Worm (Caenorhabditis elegans) whole organism, L1 larva: ENCODE data around the gene F44D12.19.

Experiments used
- Y116A8C.19 ChIP-seq: sonication (generic microtip); optimal IDR thresholded peaks from 2 replicates; lab custom pipeline; 2016; ENCODE audit warnings: missing compliant biosample characterization, missing genetic modification characterization, borderline replicate concordance
- ama-1 ChIP-seq: fragments of 150-350 bp; optimal IDR thresholded peaks from 2 replicates; lab custom pipeline; 2014
- blmp-1 ChIP-seq: fragments of 150-350 bp; optimal IDR thresholded peaks from 2 replicates; lab custom pipeline; 2014; ENCODE audit warnings: missing biosample characterization, missing genetic modification characterization
- dpl-1 ChIP-seq, 3 experiments: fragments of 150-350 bp in 2 of 3; sonication (generic microtip) in 1 of 3; optimal IDR thresholded peaks; 2 replicates each; lab custom pipeline; 2014 to 2017; ENCODE audit warnings: missing biosample characterization in 3 of 3, missing genetic modification characterization in 3 of 3, missing genetic modification reagents in 3 of 3
- egl-27 ChIP-seq, 2 experiments: fragments of 150-350 bp in 1 of 2; sonication (generic microtip); optimal IDR thresholded peaks; 3 replicates each; lab custom pipeline; 2017 to 2018; ENCODE audit warnings: missing biosample characterization in 2 of 2, missing genetic modification characterization in 2 of 2, missing genetic modification reagents in 2 of 2
- fkh-8 ChIP-seq: sonication (generic microtip); optimal IDR thresholded peaks from 2 replicates; lab custom pipeline; 2016; ENCODE audit warnings: mild to moderate bottlenecking, missing genetic modification characterization, missing compliant biosample characterization
- lin-13 ChIP-seq: fragments of 150-350 bp; optimal IDR thresholded peaks from 2 replicates; lab custom pipeline; 2014; ENCODE audit warnings: missing biosample characterization, missing genetic modification reagents, missing genetic modification characterization
- nhr-47 ChIP-seq: sonication (generic microtip); optimal IDR thresholded peaks from 2 replicates; lab custom pipeline; 2016; ENCODE audit warnings: mild to moderate bottlenecking, missing genetic modification characterization, moderate library complexity, missing compliant biosample characterization
- nhr-76 ChIP-seq: sonication (generic microtip); optimal IDR thresholded peaks from 2 replicates; lab custom pipeline; 2017; ENCODE audit warnings: missing biosample characterization, missing genetic modification characterization
- sup-37 ChIP-seq: fragments of 200-800 bp; sonication (Bioruptor generic); optimal IDR thresholded peaks from 2 replicates; lab custom pipeline; 2018; ENCODE audit warnings: mild to moderate bottlenecking, missing genetic modification characterization, missing compliant biosample characterization
- unc-62 ChIP-seq: fragments of 150-350 bp; optimal IDR thresholded peaks from 2 replicates; lab custom pipeline; 2014; ENCODE audit warnings: missing biosample characterization, missing genetic modification reagents, missing genetic modification characterization
- unc-86 ChIP-seq: sonication (generic microtip); optimal IDR thresholded peaks from 2 replicates; lab custom pipeline; 2016; ENCODE audit warnings: missing genetic modification characterization, missing compliant biosample characterization
- zag-1 ChIP-seq: fragments of 150-350 bp; optimal IDR thresholded peaks from 2 replicates; lab custom pipeline; 2014; ENCODE audit warnings: missing biosample characterization, missing genetic modification characterization

ce11 chrIV:10022991-10023390, 1.6 kb downstream of the F44D12.19 start, which contains the start of gene F44D12.8:
- TF ChIP-seq sup-37 (GFP tag; lab: Kevin White, UChicago) (no peak), lin-13 (GFP tag; lab: Kevin White, UChicago) (no peak), fkh-8 (tag; lab: Kevin White, UChicago) (no peak), zag-1 (no peak), egl-27 (tag; optimal IDR thresholded peaks at IDR 0.05; lab: Kevin White, UChicago) (no peak), ama-1 (no peak), nhr-76 (no peak), Y116A8C.19 (no peak), dpl-1 (GFP tag; optimal IDR thresholded peaks at IDR 0.05; lab: Kevin White, UChicago) (no peak), nhr-47 (tag; lab: Kevin White, UChicago) (no peak), blmp-1 (tag; lab: Kevin White, UChicago) (no peak), unc-86 (no peak), unc-62 (GFP tag; lab: Kevin White, UChicago) (no peak)
